Worm (Caenorhabditis elegans): ENCODE data around the gene cyp-35A3.

cyp-35A3 gene

DNA sequence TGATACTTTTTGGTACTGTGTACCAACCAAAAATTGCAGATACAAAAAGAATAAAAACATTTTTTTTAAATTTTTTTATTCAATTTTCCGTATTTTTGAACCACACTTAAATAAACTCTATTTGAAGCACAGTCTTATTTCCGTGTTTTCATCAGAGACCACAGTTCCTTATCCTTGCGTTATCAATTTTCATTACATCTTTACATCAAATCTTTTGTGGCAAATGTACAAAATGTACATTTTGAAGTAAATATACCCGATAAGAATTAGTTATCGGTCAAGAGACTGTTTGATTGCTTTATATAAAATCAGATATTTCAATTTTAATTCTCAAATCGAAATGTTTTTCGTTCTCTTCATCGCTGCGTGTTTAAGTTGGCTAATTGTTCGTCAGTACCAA is at the start of gene cyp-35A3:
Gene cyp-35A3 (plus strand): TSS at position 301 of the 400 bp plus-strand sequence.
- no peak for TF ChIP-seq lin-13 (tag; optimal IDR thresholded peaks at IDR 0.05)
- no peak for TF ChIP-seq tbx-8 (GFP tag; optimal IDR thresholded peaks at IDR 0.05)
- no peak for TF ChIP-seq mls-2 (tag; optimal IDR thresholded peaks at IDR 0.05)
- no peak for TF ChIP-seq bed-3 (GFP tag; optimal IDR thresholded peaks at IDR 0.05)
- no peak for TF ChIP-seq nhr-2 (tag; optimal IDR thresholded peaks at IDR 0.05)
- TF ChIP-seq ceh-83 (GFP tag; optimal IDR thresholded peaks at IDR 0.05), result no peak
- TF ChIP-seq cnd-1 (tag; optimal IDR thresholded peaks at IDR 0.05), result no peak
- no peak for TF ChIP-seq snpc-4 (tag; optimal IDR thresholded peaks at IDR 0.05)
- no peak for TF ChIP-seq unc-62 (GFP tag; optimal IDR thresholded peaks at IDR 0.05)
- TF ChIP-seq ham-2 (GFP tag; optimal IDR thresholded peaks at IDR 0.05), result no peak
- TF ChIP-seq mab-5 (tag; optimal IDR thresholded peaks at IDR 0.05), result no peak
- no peak for TF ChIP-seq elt-1 (tag; optimal IDR thresholded peaks at IDR 0.05; ENCODE audit: borderline replicate concordance, insufficient read depth)
- no peak for TF ChIP-seq ceh-43 (GFP tag; optimal IDR thresholded peaks at IDR 0.05)
- no peak for TF ChIP-seq hlh-1 (tag; optimal IDR thresholded peaks at IDR 0.05)
- TF ChIP-seq ces-1 (GFP tag; optimal IDR thresholded peaks at IDR 0.05), result no peak
- no peak for TF ChIP-seq blmp-1 (tag; optimal IDR thresholded peaks at IDR 0.05)

DNA sequence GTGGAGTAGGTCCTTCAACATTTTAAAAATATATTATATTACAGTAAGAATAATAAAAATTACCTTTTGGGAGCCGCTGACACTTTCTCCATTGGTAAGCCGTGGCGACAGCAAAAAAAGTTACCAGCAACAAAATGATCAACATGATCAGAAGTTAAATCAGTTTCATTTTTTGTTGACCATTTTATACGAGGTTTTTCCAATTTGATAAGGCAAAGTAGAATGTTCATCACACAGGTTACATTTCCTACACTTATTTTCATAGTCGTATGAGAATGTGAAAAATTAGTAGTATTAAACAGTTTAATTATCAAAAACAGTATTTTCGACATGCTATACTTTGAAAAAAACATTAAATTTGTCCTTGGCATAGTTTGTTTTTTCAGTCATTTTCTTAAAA is 49.6 kb upstream of the cyp-35A3 start, which contains the start of gene cyp-34A10:
Gene cyp-34A10 (minus strand): TSS at position 146 of the 400 bp plus-strand sequence.
- TF ChIP-seq nhr-237 (tag; optimal IDR thresholded peaks at IDR 0.05), result no peak
- TF ChIP-seq unc-120 (tag; optimal IDR thresholded peaks at IDR 0.05; ENCODE audit: poor library complexity, severe bottlenecking), result no peak
- TF ChIP-seq mab-5 (tag; optimal IDR thresholded peaks at IDR 0.05), result no peak
- no peak for TF ChIP-seq snpc-4 (tag; optimal IDR thresholded peaks at IDR 0.05)
- no peak for TF ChIP-seq pha-4 (tag; optimal IDR thresholded peaks at IDR 0.05)
- no peak for TF ChIP-seq sem-2 (GFP tag; optimal IDR thresholded peaks at IDR 0.05)
- no peak for TF ChIP-seq nhr-28 (tag; optimal IDR thresholded peaks at IDR 0.05)
- TF ChIP-seq mls-2 (tag; optimal IDR thresholded peaks at IDR 0.05), result no peak
- TF ChIP-seq tbx-8 (GFP tag; optimal IDR thresholded peaks at IDR 0.05), result no peak
- no peak for TF ChIP-seq lin-13 (tag; optimal IDR thresholded peaks at IDR 0.05)
- no peak for TF ChIP-seq cnd-1 (tag; optimal IDR thresholded peaks at IDR 0.05)
- no peak for TF ChIP-seq ham-2 (GFP tag; optimal IDR thresholded peaks at IDR 0.05)
- no peak for TF ChIP-seq bed-3 (GFP tag; optimal IDR thresholded peaks at IDR 0.05)
- TF ChIP-seq ceh-43 (GFP tag; optimal IDR thresholded peaks at IDR 0.05), result no peak
- TF ChIP-seq mep-1 (tag; optimal IDR thresholded peaks at IDR 0.05), result no peak
- TF ChIP-seq lin-32 (GFP tag; optimal IDR thresholded peaks at IDR 0.05), result no peak
- TF ChIP-seq nhr-76 (tag; optimal IDR thresholded peaks at IDR 0.05), result no peak

DNA sequence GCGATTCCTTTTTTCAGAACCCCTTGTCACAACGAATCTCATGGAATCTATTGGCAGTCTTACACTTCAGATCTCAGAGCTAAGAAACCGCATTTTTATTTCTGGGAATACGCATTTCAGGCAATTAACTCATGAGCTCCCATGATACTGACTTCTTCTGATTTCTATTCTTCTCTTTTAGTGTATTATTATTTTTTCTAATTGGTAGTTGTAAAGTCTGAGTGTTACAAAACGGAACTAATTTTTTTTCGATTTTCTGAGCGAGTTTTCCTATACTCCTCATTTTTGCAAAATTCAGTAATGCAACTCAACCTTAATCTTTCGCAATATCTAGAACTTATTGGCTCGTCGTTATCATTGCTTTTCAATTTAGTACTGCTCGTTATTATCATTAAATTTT is 48.0 kb upstream of the cyp-35A3 start, which contains the start of gene str-82:
Gene str-82 (plus strand): TSS at position 301 of the 400 bp plus-strand sequence.
- no peak for TF ChIP-seq ztf-11 (tag; optimal IDR thresholded peaks at IDR 0.05)
- TF ChIP-seq nhr-28 (tag; optimal IDR thresholded peaks at IDR 0.05), result no peak
- no peak for TF ChIP-seq mab-5 (tag; optimal IDR thresholded peaks at IDR 0.05)
- no peak for TF ChIP-seq ham-2 (GFP tag; optimal IDR thresholded peaks at IDR 0.05)
- TF ChIP-seq cnd-1 (tag; optimal IDR thresholded peaks at IDR 0.05), result no peak
- no peak for TF ChIP-seq elt-1 (tag; optimal IDR thresholded peaks at IDR 0.05; ENCODE audit: borderline replicate concordance, insufficient read depth)
- TF ChIP-seq mls-2 (tag; optimal IDR thresholded peaks at IDR 0.05), result no peak
- no peak for TF ChIP-seq elt-3 (tag; optimal IDR thresholded peaks at IDR 0.05)
- TF ChIP-seq ces-1 (GFP tag; optimal IDR thresholded peaks at IDR 0.05), result no peak
- TF ChIP-seq sptf-1 (tag; optimal IDR thresholded peaks at IDR 0.05), result no peak
- no peak for TF ChIP-seq lin-32 (GFP tag; optimal IDR thresholded peaks at IDR 0.05)
- TF ChIP-seq lsy-2 (tag; optimal IDR thresholded peaks at IDR 0.05), result no peak
- no peak for TF ChIP-seq nhr-76 (tag; optimal IDR thresholded peaks at IDR 0.05)
- no peak for TF ChIP-seq nhr-12 (tag; optimal IDR thresholded peaks at IDR 0.05)
- no peak for TF ChIP-seq drap-1 (GFP tag; optimal IDR thresholded peaks at IDR 0.05)
- no peak for TF ChIP-seq blmp-1 (tag; optimal IDR thresholded peaks at IDR 0.05)
- no peak for TF ChIP-seq flh-1 (GFP tag; optimal IDR thresholded peaks at IDR 0.05)
- TF ChIP-seq unc-62 (GFP tag; optimal IDR thresholded peaks at IDR 0.05), result no peak
- no peak for TF ChIP-seq pha-4 (tag; optimal IDR thresholded peaks at IDR 0.05)
- TF ChIP-seq unc-39 (tag; optimal IDR thresholded peaks at IDR 0.05), result no peak

DNA sequence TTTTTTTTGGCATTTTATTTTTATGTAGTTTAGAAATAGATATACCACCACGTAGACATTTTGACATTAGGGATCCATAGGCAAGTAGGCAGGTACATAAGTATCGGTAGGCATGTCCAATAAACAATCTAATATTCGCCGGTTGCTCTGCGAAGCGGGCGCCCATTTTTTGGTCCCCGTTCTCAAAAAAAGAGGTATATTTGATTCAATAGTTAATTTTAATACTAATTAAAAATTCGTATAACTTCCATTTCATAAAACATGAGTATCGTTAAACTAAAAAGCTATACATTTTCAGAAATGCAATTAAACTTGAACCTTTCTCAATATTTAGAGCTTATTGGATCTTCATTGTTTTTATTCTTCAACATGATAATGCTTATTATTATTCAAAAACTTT is 45.4 kb upstream of the cyp-35A3 start, which contains the start of gene str-83:
Gene str-83 (plus strand): TSS at position 301 of the 400 bp plus-strand sequence.
- TF ChIP-seq nhr-28 (tag; optimal IDR thresholded peaks at IDR 0.05) (no peak), sptf-1 (tag; optimal IDR thresholded peaks at IDR 0.05) (no peak), ham-2 (GFP tag; optimal IDR thresholded peaks at IDR 0.05) (no peak), zip-8 (tag; optimal IDR thresholded peaks at IDR 0.05) (no peak), ceh-43 (GFP tag; optimal IDR thresholded peaks at IDR 0.05) (no peak), mls-2 (tag; optimal IDR thresholded peaks at IDR 0.05) (no peak), pha-4 (tag; optimal IDR thresholded peaks at IDR 0.05) (no peak), ceh-39 (tag; optimal IDR thresholded peaks at IDR 0.05) (no peak), lin-13 (tag; optimal IDR thresholded peaks at IDR 0.05) (no peak), unc-39 (tag; optimal IDR thresholded peaks at IDR 0.05) (no peak), cnd-1 (tag; optimal IDR thresholded peaks at IDR 0.05) (no peak)

Data from whole organism, mixed stage, embryonic.